Worm (Caenorhabditis elegans): ENCODE results near the gene ZK1320.11.

- TF ChIP-seq tbp1 (GFP tag; optimal IDR thresholded peaks at IDR 0.05) (no peak), snpc-4 (GFP tag; optimal IDR thresholded peaks at IDR 0.05) (no peak), snpc-4 (tag; optimal IDR thresholded peaks at IDR 0.05) (no peak), cebp-1 (GFP tag; IDR thresholded peaks at IDR 0.05) (no peak), cebp-1 (tag; optimal IDR thresholded peaks at IDR 0.05) (peak; percentile 77), T07F8.4 (tag; optimal IDR thresholded peaks at IDR 0.05) (no peak)
Measured at ce11 chrII:9646928-9647838, 20.2 kb upstream of the ZK1320.11 start, which contains the start of gene sqv-8.
